Worm (Caenorhabditis elegans) whole organism, L3 larva: ENCODE results near the gene str-129.

ENCODE experiments used
- R02D3.7 ChIP-seq: fragments of 150-350 bp; optimal IDR thresholded peaks from 2 replicates; lab custom pipeline; 2014; ENCODE audit warnings: missing biosample characterization, missing genetic modification characterization
- lin-39 ChIP-seq: fragments of 150-350 bp; optimal IDR thresholded peaks from 2 replicates; lab custom pipeline; 2018; ENCODE audit warnings: missing biosample characterization, missing genetic modification reagents, missing genetic modification characterization
- nfya-1 ChIP-seq: sonication (generic microtip); optimal IDR thresholded peaks from 2 replicates; lab custom pipeline; 2017; ENCODE audit warnings: missing genetic modification characterization, mild to moderate bottlenecking, missing compliant biosample characterization, antibody characterized with exemption, moderate library complexity; ENCODE audit not compliant: insufficient read depth
- nhr-12 ChIP-seq: fragments of 150-350 bp; optimal IDR thresholded peaks from 2 replicates; lab custom pipeline; 2014; ENCODE audit warnings: missing biosample characterization, missing genetic modification characterization
- pha-4 ChIP-seq: fragments of 150-350 bp; optimal IDR thresholded peaks from 2 replicates; lab custom pipeline; 2014; ENCODE audit warnings: missing biosample characterization, missing genetic modification reagents, missing genetic modification characterization
- pqm-1 ChIP-seq: fragments of 150-350 bp; optimal IDR thresholded peaks from 2 replicates; lab custom pipeline; 2017; ENCODE audit warnings: missing biosample characterization, missing genetic modification characterization, inconsistent platforms
- skn-1 ChIP-seq: fragments of 150-350 bp; optimal IDR thresholded peaks from 2 replicates; lab custom pipeline; 2014; ENCODE audit warnings: missing biosample characterization, missing genetic modification characterization
- unc-62 ChIP-seq: fragments of 150-350 bp; sonication (generic microtip); optimal IDR thresholded peaks from 4 replicates; lab custom pipeline; 2014; ENCODE audit warnings: missing biosample characterization, missing genetic modification reagents, missing genetic modification characterization

DNA sequence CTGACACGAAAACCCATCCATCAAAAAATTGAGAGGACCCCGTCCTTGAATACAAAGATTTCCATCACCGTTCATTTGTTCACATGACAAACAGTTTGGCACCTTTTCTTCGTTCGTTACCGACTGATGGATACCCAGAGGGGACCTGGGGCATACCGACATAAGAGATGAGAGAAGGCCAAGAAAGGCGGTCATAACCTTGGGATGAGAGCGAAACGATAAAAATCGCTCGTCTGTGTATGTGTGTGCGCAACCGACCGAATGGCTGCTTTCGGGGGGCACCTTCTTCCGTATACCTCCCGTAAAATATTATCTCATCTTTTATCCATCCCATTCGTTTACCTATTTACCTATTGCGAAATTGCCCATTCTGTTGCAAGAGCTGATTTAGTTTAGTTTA, 47.3 kb downstream of the str-129 start:
- TF ChIP-seq unc-62 (GFP tag; lab: Kevin White, UChicago) (no peak), nfya-1 (tag; lab: Kevin White, UChicago) (no peak), pha-4 (tag; lab: Kevin White, UChicago) (no peak), lin-39 (tag; lab: Kevin White, UChicago) (no peak), skn-1 (tag; lab: Kevin White, UChicago) (no peak), pqm-1 (tag; lab: Kevin White, UChicago) (no peak), R02D3.7 (no peak), nhr-12 (tag; lab: Kevin White, UChicago) (no peak)
